In the genomic region with DNA sequence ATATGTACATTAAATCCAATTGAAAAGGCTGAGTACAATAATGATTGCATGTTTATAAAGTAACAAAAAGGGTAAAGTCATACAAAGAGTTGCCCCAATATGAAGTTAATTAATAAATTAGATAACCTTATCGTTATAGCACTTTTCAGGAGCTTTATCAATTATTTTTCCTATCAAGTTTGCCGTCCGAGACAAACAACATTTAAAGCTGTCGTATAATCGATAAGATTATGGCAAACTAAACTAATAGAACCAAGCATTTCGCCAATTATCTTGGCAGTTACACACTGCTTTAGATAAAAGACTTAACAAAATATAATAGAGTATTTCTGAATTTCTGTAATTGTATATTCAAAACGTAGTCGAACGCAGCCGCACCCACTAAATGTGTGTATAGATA, we compare ENCODE assay signal across 3 fruit fly cellular contexts.
TF ChIP-seq lines count a peak whose summit lies in the region.

No protein-coding gene starts in this region.

- TF ChIP-seq CTCF in whole organism, embryonic (GFP tag; optimal IDR thresholded peaks at IDR 0.05; lab: Kevin White, UChicago) = no peak

TF ChIP-seq in whole organism, adult, 20 proteins besides CTCF, POLR2A, EP300 and RAD21:
- TF ChIP-seq CG7101 (tag; optimal IDR thresholded peaks at IDR 0.05; lab: Kevin White, UChicago) (no peak), kay (GFP tag; lab: Kevin White, UChicago; ENCODE audit: borderline replicate concordance) (peak; percentile 77), Crg-1 (GFP tag; optimal IDR thresholded peaks at IDR 0.05; lab: Kevin White, UChicago) (no peak), CG12768 (GFP tag; optimal IDR thresholded peaks at IDR 0.05; lab: Kevin White, UChicago) (no peak), CG11617 (GFP tag; optimal IDR thresholded peaks at IDR 0.05; lab: Kevin White, UChicago) (no peak), CG1620 (GFP tag; optimal IDR thresholded peaks at IDR 0.05; lab: Kevin White, UChicago) (no peak)

TF ChIP-seq in whole organism, embryonic, 481 proteins besides CTCF, POLR2A, EP300 and RAD21:
- TF ChIP-seq CG7987 (GFP tag; optimal IDR thresholded peaks at IDR 0.05; lab: Kevin White, UChicago) (no peak), esg (GFP tag; conservative IDR thresholded peaks at IDR 0.05; lab: Robert Waterston, UW) (no peak), salm (tag; optimal IDR thresholded peaks at IDR 0.05; lab: Kevin White, UChicago) (peak; percentile 2), D19A (tag; optimal IDR thresholded peaks at IDR 0.05; lab: Kevin White, UChicago) (peak; percentile 3), mirr (GFP tag; optimal IDR thresholded peaks at IDR 0.05; lab: Kevin White, UChicago) (peak; percentile 91), CG34376 (GFP tag; optimal IDR thresholded peaks at IDR 0.05; lab: Kevin White, UChicago) (peak; percentile 54), kay (GFP tag; optimal IDR thresholded peaks at IDR 0.05; lab: Kevin White, UChicago) (no peak), exex (tag; optimal IDR thresholded peaks at IDR 0.05; lab: Kevin White, UChicago) (peak; percentile 92), Vsx1 (GFP tag; optimal IDR thresholded peaks at IDR 0.05; lab: Kevin White, UChicago) (peak; percentile 48), CG6854 (GFP tag; optimal IDR thresholded peaks at IDR 0.05; lab: Kevin White, UChicago) (no peak), sens (GFP tag; lab: Kevin White, UChicago) (peak; percentile 49)

TF ChIP-seq in whole organism, prepupa, 60 proteins besides CTCF, POLR2A, EP300 and RAD21:
- TF ChIP-seq CG34406 (GFP tag; optimal IDR thresholded peaks at IDR 0.05; lab: Kevin White, UChicago) = no peak
- TF ChIP-seq vri (GFP tag; optimal IDR thresholded peaks at IDR 0.05; lab: Kevin White, UChicago) = peak; percentile 18
- TF ChIP-seq Eip93F (GFP tag; optimal IDR thresholded peaks at IDR 0.05; lab: Kevin White, UChicago) = peak; percentile 26
